Fruit fly (Drosophila melanogaster) whole organism, embryonic: ENCODE measurements around the gene CG43088.

ENCODE experiments used
- ATbp ChIP-seq: fragments of 200-800 bp; sonication (Bioruptor generic); optimal IDR thresholded peaks from 2 replicates; lab custom pipeline; 2017; ENCODE audit warnings: missing biosample characterization, mild to moderate bottlenecking, missing genetic modification characterization, missing genetic modification reagents
- Bdp1 ChIP-seq: fragments of 200-800 bp; sonication (Bioruptor generic); optimal IDR thresholded peaks from 3 replicates; lab custom pipeline; 2016; ENCODE audit warnings: missing biosample characterization, missing genetic modification characterization
- Blimp-1 ChIP-seq: fragments of 200-800 bp; sonication (Bioruptor generic); optimal IDR thresholded peaks from 3 replicates; lab custom pipeline; 2018; ENCODE audit warnings: missing biosample characterization, missing genetic modification characterization, mild to moderate bottlenecking, moderate library complexity, missing genetic modification reagents
- CG10366 ChIP-seq: fragments of 200-800 bp; sonication (Bioruptor generic); IDR thresholded peaks from 2 replicates; pipeline ENCODE4 v1.3.6; 2022; ENCODE audit warnings: missing biosample characterization, missing genetic modification characterization
- CG10959 ChIP-seq: fragments of 200-800 bp; sonication (Bioruptor generic); IDR thresholded peaks from 2 replicates; pipeline ENCODE4 v1.3.6; 2022; ENCODE audit warnings: missing biosample characterization, missing genetic modification characterization
- CG11398 ChIP-seq: fragments of 200-800 bp; sonication (Bioruptor generic); optimal IDR thresholded peaks from 2 replicates; lab custom pipeline; 2016; ENCODE audit warnings: missing biosample characterization, missing genetic modification characterization
- CG11723 ChIP-seq: fragments of 200-800 bp; sonication (Bioruptor generic); optimal IDR thresholded peaks from 2 replicates; lab custom pipeline; 2017; ENCODE audit warnings: missing biosample characterization, mild to moderate bottlenecking, missing genetic modification characterization
- CG12219 ChIP-seq: fragments of 200-800 bp; sonication (Bioruptor generic); optimal IDR thresholded peaks from 3 replicates; lab custom pipeline; 2018; ENCODE audit warnings: missing biosample characterization, mild to moderate bottlenecking, missing genetic modification characterization
- CG1233 ChIP-seq: fragments of 200-800 bp; sonication (Bioruptor generic); optimal IDR thresholded peaks from 4 replicates; lab custom pipeline; 2018; ENCODE audit warnings: missing biosample characterization, mild to moderate bottlenecking, missing genetic modification characterization
- CG12942 ChIP-seq: fragments of 200-800 bp; sonication (Bioruptor generic); optimal IDR thresholded peaks from 3 replicates; lab custom pipeline; 2016; ENCODE audit warnings: missing biosample characterization, missing genetic modification characterization
- CG13123 ChIP-seq: fragments of 200-800 bp; sonication (Bioruptor generic); optimal IDR thresholded peaks from 2 replicates; lab custom pipeline; 2016; ENCODE audit warnings: missing biosample characterization, missing genetic modification characterization
- CG14710 ChIP-seq: fragments of 200-800 bp; sonication (Bioruptor generic); optimal IDR thresholded peaks from 3 replicates; lab custom pipeline; 2019; ENCODE audit warnings: missing biosample characterization, mild to moderate bottlenecking, missing genetic modification characterization, moderate library complexity
- CG1529 ChIP-seq: fragments of 200-800 bp; sonication (Bioruptor generic); optimal IDR thresholded peaks from 3 replicates; lab custom pipeline; 2018; ENCODE audit warnings: missing biosample characterization, missing genetic modification characterization
- CG15696 ChIP-seq: fragments of 200-800 bp; sonication (Bioruptor generic); optimal IDR thresholded peaks from 2 replicates; lab custom pipeline; 2019; ENCODE audit warnings: missing biosample characterization, mild to moderate bottlenecking, missing genetic modification characterization, moderate library complexity
- CG16813 ChIP-seq: fragments of 200-800 bp; sonication (Bioruptor generic); IDR thresholded peaks from 3 replicates; pipeline ENCODE4 v1.3.6; 2022; ENCODE audit warnings: missing biosample characterization, missing genetic modification characterization; ENCODE audit not compliant: partially characterized antibody
- CG18011 ChIP-seq: fragments of 200-800 bp; sonication (Bioruptor generic); optimal IDR thresholded peaks from 2 replicates; lab custom pipeline; 2017; ENCODE audit warnings: missing biosample characterization, missing genetic modification characterization, mild to moderate bottlenecking, moderate library complexity, missing genotype
- CG30020 ChIP-seq: fragments of 200-800 bp; optimal IDR thresholded peaks from 2 replicates; lab custom pipeline; 2019; ENCODE audit warnings: missing biosample characterization, mild to moderate bottlenecking, missing genetic modification characterization, moderate library complexity
- CG3995 ChIP-seq: fragments of 200-800 bp; sonication (Bioruptor generic); optimal IDR thresholded peaks from 3 replicates; lab custom pipeline; 2016; ENCODE audit warnings: missing biosample characterization, missing genetic modification characterization
- CG6175 ChIP-seq: fragments of 200-800 bp; sonication (Bioruptor generic); IDR thresholded peaks from 3 replicates; pipeline ENCODE4 v1.3.6; 2022; ENCODE audit warnings: missing biosample characterization, missing genetic modification characterization
- CG6254 ChIP-seq: fragments of 200-800 bp; sonication (Bioruptor generic); optimal IDR thresholded peaks from 3 replicates; lab custom pipeline; 2017; ENCODE audit warnings: mild to moderate bottlenecking, missing biosample characterization, missing genetic modification reagents, missing genetic modification characterization
- CG7786 ChIP-seq: fragments of 200-800 bp; sonication (Bioruptor generic); optimal IDR thresholded peaks from 2 replicates; lab custom pipeline; 2016; ENCODE audit warnings: missing biosample characterization, missing genetic modification characterization
- Fer1 ChIP-seq: fragments of 200-800 bp; sonication (Bioruptor generic); optimal IDR thresholded peaks from 2 replicates; lab custom pipeline; 2017; ENCODE audit warnings: missing biosample characterization, mild to moderate bottlenecking, missing genetic modification characterization
- HLH3B ChIP-seq: fragments of 200-800 bp; sonication (Bioruptor generic); IDR thresholded peaks from 2 replicates; pipeline ENCODE4 v1.3.6; 2022; ENCODE audit warnings: missing biosample characterization, missing genetic modification characterization
- Hr3 ChIP-seq: fragments of 200-800 bp; sonication (Bioruptor generic); optimal IDR thresholded peaks from 3 replicates; lab custom pipeline; 2016; ENCODE audit warnings: missing biosample characterization, missing genetic modification characterization
- Hr39 ChIP-seq: fragments of >200 bp; optimal IDR thresholded peaks from 2 replicates; lab custom pipeline; 2017
- Mad ChIP-seq: fragments of 200-800 bp; sonication (Bioruptor generic); optimal IDR thresholded peaks from 2 replicates; lab custom pipeline; 2016; ENCODE audit warnings: missing biosample characterization, missing genetic modification characterization
- Myb ChIP-seq: fragments of 200-800 bp; sonication (Bioruptor generic); optimal IDR thresholded peaks from 2 replicates; lab custom pipeline; 2016; ENCODE audit warnings: missing biosample characterization, missing genetic modification characterization
- Nf-YA ChIP-seq: fragments of 200-800 bp; sonication (Bioruptor generic); IDR thresholded peaks from 2 replicates; pipeline ENCODE4 v1.3.6; 2022; ENCODE audit warnings: missing biosample characterization, missing genetic modification characterization
- Oaz ChIP-seq: fragments of 200-800 bp; sonication (Bioruptor generic); IDR thresholded peaks from 2 replicates; pipeline ENCODE4 v1.3.6; 2022; ENCODE audit warnings: missing biosample characterization, missing genetic modification characterization
- Poxn ChIP-seq: fragments of 200-800 bp; sonication (Bioruptor generic); IDR thresholded peaks from 2 replicates; pipeline ENCODE4 v1.3.6; 2022; ENCODE audit warnings: missing biosample characterization, missing genetic modification characterization
- Sry-β ChIP-seq: fragments of 200-800 bp; sonication (Bioruptor generic); optimal IDR thresholded peaks from 2 replicates; lab custom pipeline; 2018; ENCODE audit warnings: missing biosample characterization, mild to moderate bottlenecking, missing genetic modification characterization, moderate library complexity
- ap ChIP-seq: fragments of 200-800 bp; sonication (Bioruptor generic); IDR thresholded peaks from 2 replicates; pipeline ENCODE4 v1.3.6; 2022; ENCODE audit warnings: missing biosample characterization, missing genetic modification characterization
- bigmax ChIP-seq: fragments of 200-800 bp; sonication (Bioruptor generic); optimal IDR thresholded peaks from 2 replicates; lab custom pipeline; 2018; ENCODE audit warnings: missing biosample characterization, mild to moderate bottlenecking, missing genetic modification characterization
- bowl ChIP-seq: fragments of 200-800 bp; sonication (Bioruptor generic); IDR thresholded peaks from 2 replicates; pipeline ENCODE4 v1.3.6; 2022; ENCODE audit warnings: missing biosample characterization, missing genetic modification characterization
- br ChIP-seq: fragments of >200 bp; optimal IDR thresholded peaks from 2 replicates; lab custom pipeline; 2017
- cwo ChIP-seq: fragments of 200-800 bp; sonication (Bioruptor generic); optimal IDR thresholded peaks from 3 replicates; lab custom pipeline; 2017; ENCODE audit warnings: missing biosample characterization, missing genetic modification characterization, mild to moderate bottlenecking, moderate library complexity, missing genetic modification reagents
- dmrt11E ChIP-seq: fragments of 200-800 bp; sonication (Bioruptor generic); optimal IDR thresholded peaks from 3 replicates; lab custom pipeline; 2018; ENCODE audit warnings: missing biosample characterization, mild to moderate bottlenecking, missing genetic modification characterization, moderate library complexity
- eyg ChIP-seq: fragments of 200-800 bp; sonication (Bioruptor generic); optimal IDR thresholded peaks from 3 replicates; lab custom pipeline; 2016; ENCODE audit warnings: missing biosample characterization, missing genetic modification characterization
- fru ChIP-seq: fragments of >200 bp; optimal IDR thresholded peaks from 2 replicates; lab custom pipeline; 2017
- gfzf ChIP-seq: fragments of 200-800 bp; sonication (Bioruptor generic); optimal IDR thresholded peaks from 2 replicates; lab custom pipeline; 2016; ENCODE audit warnings: missing biosample characterization, mild to moderate bottlenecking, missing genetic modification characterization, moderate library complexity
- hth ChIP-seq: fragments of >200 bp; optimal IDR thresholded peaks from 2 replicates; lab custom pipeline; 2017; ENCODE audit warnings: inconsistent platforms
- jumu ChIP-seq: fragments of 200-800 bp; sonication (Bioruptor generic); optimal IDR thresholded peaks from 3 replicates; lab custom pipeline; 2016; ENCODE audit warnings: missing biosample characterization, missing genetic modification characterization
- knrl ChIP-seq: fragments of 200-800 bp; sonication (Bioruptor generic); IDR thresholded peaks from 3 replicates; pipeline ENCODE4 v1.3.6; 2022; ENCODE audit warnings: missing biosample characterization, missing genetic modification characterization; ENCODE audit not compliant: partially characterized antibody
- lilli ChIP-seq: fragments of 200-800 bp; sonication (Bioruptor generic); optimal IDR thresholded peaks from 3 replicates; lab custom pipeline; 2016; ENCODE audit warnings: missing biosample characterization, missing genetic modification characterization
- lov ChIP-seq, 2 experiments: fragments of 200-800 bp in 1 of 2; fragments of >200 bp in 1 of 2; sonication (Bioruptor generic) in 1 of 2; IDR thresholded peaks in 1 of 2; optimal IDR thresholded peaks in 1 of 2; 2 replicates in 1 of 2; 3 replicates in 1 of 2; pipeline versions ENCODE4 v1.3.6 to Lab custom; 2017 to 2022; ENCODE audit warnings: missing biosample characterization in 1 of 2, missing genetic modification characterization in 1 of 2
- mam ChIP-seq: fragments of 200-800 bp; sonication (Bioruptor generic); optimal IDR thresholded peaks from 3 replicates; lab custom pipeline; 2016; ENCODE audit warnings: missing biosample characterization, missing genetic modification characterization
- nerfin-2 ChIP-seq: fragments of 200-800 bp; sonication (Bioruptor generic); IDR thresholded peaks from 2 replicates; pipeline ENCODE4 v1.3.6; 2022; ENCODE audit warnings: missing biosample characterization, missing genetic modification characterization; ENCODE audit not compliant: partially characterized antibody
- oc ChIP-seq: fragments of 200-800 bp; sonication (Bioruptor generic); optimal IDR thresholded peaks from 2 replicates; lab custom pipeline; 2018; ENCODE audit warnings: missing biosample characterization, mild to moderate bottlenecking, missing genetic modification characterization, moderate library complexity
- org-1 ChIP-seq: fragments of 200-800 bp; sonication (Bioruptor generic); optimal IDR thresholded peaks from 2 replicates; lab custom pipeline; 2017; ENCODE audit warnings: missing biosample characterization, missing genetic modification characterization
- scrt ChIP-seq: fragments of 200-800 bp; sonication (Bioruptor generic); optimal IDR thresholded peaks from 2 replicates; lab custom pipeline; 2018; ENCODE audit warnings: missing biosample characterization, mild to moderate bottlenecking, missing genetic modification characterization, moderate library complexity
- sens-2 ChIP-seq: fragments of 200-800 bp; sonication (Bioruptor generic); IDR thresholded peaks from 2 replicates; pipeline ENCODE4 v1.3.6; 2022; ENCODE audit warnings: missing biosample characterization, missing genetic modification characterization
- tio ChIP-seq: fragments of 200-800 bp; sonication (Bioruptor generic); optimal IDR thresholded peaks from 2 replicates; lab custom pipeline; 2017; ENCODE audit warnings: missing biosample characterization, missing genetic modification characterization, inconsistent platforms

Gene CG43088

DNA sequence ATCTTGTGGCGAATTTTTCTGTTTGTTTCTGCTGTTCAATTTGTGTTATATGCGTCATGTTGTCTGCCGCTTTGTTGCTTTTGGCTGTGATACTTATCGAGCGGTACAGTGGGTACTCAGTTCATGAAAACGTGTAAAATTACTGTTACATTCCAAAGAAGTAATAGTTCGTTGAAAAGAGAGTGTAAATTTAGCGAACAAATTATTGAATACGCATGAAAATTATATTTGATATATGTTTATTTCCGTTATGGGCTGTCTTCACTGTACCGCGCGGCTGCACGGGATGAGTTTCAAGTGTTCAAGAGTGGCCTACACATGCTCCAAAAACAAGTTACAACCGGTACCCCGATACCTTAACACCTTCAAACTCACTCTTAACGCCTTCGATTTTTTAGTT is 13.1 kb upstream of the CG43088 start (continued):
- TF ChIP-seq dmrt11E (tag; lab: Kevin White, UChicago) (peak; percentile 26), Hr3 (GFP tag; lab: Kevin White, UChicago) (peak; percentile 56), CG16813 (GFP tag; lab: Robert Waterston, UW) (no peak), Sry-β (no peak), CG3995 (GFP tag; lab: Kevin White, UChicago) (no peak), HLH3B (peak; percentile 85), CG18011 (no peak), oc (peak; percentile 53), Bdp1 (GFP tag; lab: Kevin White, UChicago) (no peak), CG10366 (GFP tag; lab: Robert Waterston, UW) (peak; percentile 72), hth (lab: Kevin White, UChicago) (no peak), Poxn (GFP tag; lab: Robert Waterston, UW) (no peak), CG15696 (tag; lab: Kevin White, UChicago) (peak; percentile 28), jumu (peak; percentile 58), Mad (peak; percentile 25), lilli (GFP tag; lab: Kevin White, UChicago) (peak; percentile 41), CG11723 (GFP tag; lab: Kevin White, UChicago) (peak; percentile 29), CG14710 (tag; lab: Kevin White, UChicago) (peak; percentile 45), ATbp (GFP tag; lab: Kevin White, UChicago) (peak; percentile 77), org-1 (GFP tag; lab: Kevin White, UChicago) (peak; percentile 63), Myb (GFP tag; lab: Kevin White, UChicago) (no peak), CG6175 (GFP tag; lab: Robert Waterston, UW) (no peak), CG13123 (GFP tag; lab: Kevin White, UChicago) (no peak), lov (optimal IDR thresholded peaks at IDR 0.05; lab: Kevin White, UChicago) (no peak), lov (GFP tag; IDR thresholded peaks at IDR 0.05; lab: Robert Waterston, UW) (peak; percentile 70; the same call in 1 of the 3 replicates), CG7786 (GFP tag; lab: Kevin White, UChicago) (peak; percentile 12), Nf-YA (GFP tag; lab: Robert Waterston, UW) (0 out of 2 replicates have a peak, but pooled peaks have one; percentile 54), Oaz (GFP tag; lab: Robert Waterston, UW) (peak; percentile 58), CG1529 (peak; percentile 37), eyg (no peak), Blimp-1 (GFP tag; lab: Kevin White, UChicago) (peak; percentile 75), bowl (GFP tag; lab: Robert Waterston, UW) (peak; percentile 68; the same call in 1 of the 2 replicates), CG10959 (GFP tag; lab: Robert Waterston, UW) (peak; percentile 51), sens-2 (GFP tag; lab: Robert Waterston, UW) (no peak), fru (lab: Kevin White, UChicago) (no peak), Hr39 (lab: Kevin White, UChicago) (no peak), knrl (GFP tag; lab: Robert Waterston, UW) (no peak), gfzf (GFP tag; lab: Kevin White, UChicago) (no peak), CG1233 (GFP tag; lab: Kevin White, UChicago) (peak; percentile 41), CG12942 (GFP tag; lab: Kevin White, UChicago) (peak; percentile 33), mam (GFP tag; lab: Kevin White, UChicago) (peak; percentile 38), nerfin-2 (GFP tag; lab: Robert Waterston, UW) (no peak), tio (peak; percentile 43), bigmax (GFP tag; lab: Kevin White, UChicago) (no peak), CG11398 (GFP tag; lab: Kevin White, UChicago) (no peak), cwo (GFP tag; lab: Kevin White, UChicago) (peak; percentile 35), br (no peak), ap (GFP tag; lab: Robert Waterston, UW) (peak; percentile 70), CG6254 (peak; percentile 31), CG30020 (tag; lab: Kevin White, UChicago) (no peak), CG12219 (GFP tag; lab: Kevin White, UChicago) (peak; percentile 84), Fer1 (GFP tag; lab: Kevin White, UChicago) (peak; percentile 64), scrt (peak; percentile 22)
